Worm (Caenorhabditis elegans) whole organism, L4 larva: ENCODE results near the gene zyx-1.
A peak's percentile ranks its signal among the peaks of the same experiment; 100 is the strongest.

Experiments used
- D1046.2 ChIP-seq: fragments of 200-800 bp; sonication (Bioruptor generic); IDR thresholded peaks from 2 replicates; pipeline ENCODE4 v1.3.6; 2022; ENCODE audit warnings: missing genetic modification characterization, missing compliant biosample characterization
- F10B5.3 ChIP-seq: sonication (generic microtip); optimal IDR thresholded peaks from 2 replicates; lab custom pipeline; 2016; ENCODE audit warnings: mild to moderate bottlenecking, missing genetic modification characterization, missing compliant biosample characterization
- F37D6.2 ChIP-seq: sonication (generic microtip); optimal IDR thresholded peaks from 2 replicates; lab custom pipeline; 2016; ENCODE audit warnings: mild to moderate bottlenecking, missing genetic modification characterization, missing compliant biosample characterization
- F44E2.7 ChIP-seq: fragments of 200-800 bp; sonication (Bioruptor generic); IDR thresholded peaks from 2 replicates; pipeline ENCODE4 v2.1.2; 2022; ENCODE audit warnings: missing genetic modification characterization, missing compliant biosample characterization
- R02D3.7 ChIP-seq: fragments of 150-350 bp; sonication (generic microtip); optimal IDR thresholded peaks from 3 replicates; lab custom pipeline; 2014; ENCODE audit warnings: missing biosample characterization, missing genetic modification characterization
- T26A8.4 ChIP-seq: fragments of 200-800 bp; sonication (Bioruptor generic); IDR thresholded peaks from 2 replicates; pipeline ENCODE4 v1.3.6; 2022; ENCODE audit warnings: missing genetic modification characterization, missing compliant biosample characterization
- Y105C5A.15 ChIP-seq: fragments of 200-800 bp; sonication (Bioruptor generic); IDR thresholded peaks from 2 replicates; pipeline ENCODE4 v1.3.6; 2022; ENCODE audit warnings: missing genetic modification characterization, missing compliant biosample characterization
- Y48G9A.11 ChIP-seq: fragments of 200-800 bp; sonication (Bioruptor generic); IDR thresholded peaks from 2 replicates; pipeline ENCODE4 v1.3.6; 2022; ENCODE audit warnings: missing genetic modification reagents, missing genetic modification characterization, missing compliant biosample characterization
- Y5F2A.4 ChIP-seq: fragments of 200-800 bp; sonication (Bioruptor generic); optimal IDR thresholded peaks from 2 replicates; lab custom pipeline; 2018; ENCODE audit warnings: mild to moderate bottlenecking, missing genetic modification characterization, missing compliant biosample characterization
- aha-1 ChIP-seq: fragments of 150-350 bp; peaks from one replicate; lab custom pipeline; 2014; ENCODE audit warnings: missing biosample characterization, missing genetic modification characterization
- aly-2 ChIP-seq: sonication (generic microtip); optimal IDR thresholded peaks from 2 replicates; lab custom pipeline; 2018; ENCODE audit warnings: missing biosample characterization, missing genetic modification characterization
- attf-4 ChIP-seq: sonication (generic microtip); optimal IDR thresholded peaks from 3 replicates; lab custom pipeline; 2017; ENCODE audit warnings: missing biosample characterization, missing genetic modification characterization
- ceh-32 ChIP-seq: sonication (generic microtip); optimal IDR thresholded peaks from 2 replicates; lab custom pipeline; 2016; ENCODE audit warnings: mild to moderate bottlenecking, missing genetic modification characterization, missing compliant biosample characterization; ENCODE audit not compliant: poor library complexity
- dpl-1 ChIP-seq: fragments of 150-350 bp; optimal IDR thresholded peaks from 2 replicates; lab custom pipeline; 2014; ENCODE audit warnings: missing biosample characterization, missing genetic modification reagents, missing genetic modification characterization
- egl-27 ChIP-seq: sonication (generic microtip); optimal IDR thresholded peaks from 3 replicates; lab custom pipeline; 2017; ENCODE audit warnings: missing biosample characterization, missing genetic modification reagents, missing genetic modification characterization
- egl-43 ChIP-seq: fragments of 200-800 bp; sonication (Bioruptor generic); IDR thresholded peaks from 2 replicates; pipeline ENCODE4 v1.3.6; 2022; ENCODE audit warnings: missing genetic modification reagents, missing genetic modification characterization, missing compliant biosample characterization
- fkh-10 ChIP-seq: fragments of 150-350 bp; optimal IDR thresholded peaks from 2 replicates; lab custom pipeline; 2014; ENCODE audit warnings: missing biosample characterization, missing genetic modification reagents, missing genetic modification characterization
- gei-8 ChIP-seq: fragments of 200-800 bp; sonication (Bioruptor generic); optimal IDR thresholded peaks from 2 replicates; lab custom pipeline; 2018; ENCODE audit warnings: mild to moderate bottlenecking, missing genetic modification characterization, missing compliant biosample characterization
- jun-1 ChIP-seq: fragments of 150-350 bp; optimal IDR thresholded peaks from 2 replicates; lab custom pipeline; 2014; ENCODE audit warnings: missing biosample characterization, missing genetic modification reagents, missing genetic modification characterization
- lin-15B ChIP-seq: fragments of 150-350 bp; sonication (generic microtip); optimal IDR thresholded peaks from 3 replicates; lab custom pipeline; 2014; ENCODE audit warnings: missing biosample characterization, missing genetic modification characterization
- lin-29 ChIP-seq: fragments of 200-800 bp; sonication (Bioruptor generic); IDR thresholded peaks from 2 replicates; pipeline ENCODE4 v1.3.6; 2022; ENCODE audit warnings: missing genetic modification reagents, missing genetic modification characterization, missing compliant biosample characterization
- lin-38 ChIP-seq: fragments of 200-800 bp; sonication (Bioruptor generic); IDR thresholded peaks from 2 replicates; pipeline ENCODE4 v1.3.6; 2022; ENCODE audit warnings: missing genetic modification reagents, missing genetic modification characterization, missing compliant biosample characterization
- lin-39 ChIP-seq: fragments of 150-350 bp; optimal IDR thresholded peaks from 2 replicates; lab custom pipeline; 2014; ENCODE audit warnings: missing biosample characterization, missing genetic modification reagents, missing genetic modification characterization
- lir-3 ChIP-seq: sonication (generic microtip); optimal IDR thresholded peaks from 2 replicates; lab custom pipeline; 2016; ENCODE audit warnings: mild to moderate bottlenecking, missing genetic modification characterization, missing compliant biosample characterization
- lsy-2 ChIP-seq, 2 experiments: fragments of 150-350 bp in 1 of 2; sonication (generic microtip) in 1 of 2; optimal IDR thresholded peaks; 2 replicates each; lab custom pipeline; 2014 to 2017; ENCODE audit warnings: missing biosample characterization in 2 of 2, missing genetic modification characterization in 2 of 2
- nhr-237 ChIP-seq: sonication (generic microtip); optimal IDR thresholded peaks from 2 replicates; lab custom pipeline; 2017; ENCODE audit warnings: missing biosample characterization, missing genetic modification characterization
- nhr-28 ChIP-seq: fragments of 150-350 bp; optimal IDR thresholded peaks from 2 replicates; lab custom pipeline; 2014; ENCODE audit warnings: missing biosample characterization, missing genetic modification characterization
- nhr-42 ChIP-seq: fragments of 200-800 bp; sonication (Bioruptor generic); IDR thresholded peaks from 2 replicates; pipeline ENCODE4 v1.3.6; 2022; ENCODE audit warnings: missing genetic modification characterization, missing compliant biosample characterization
- nhr-6 ChIP-seq: fragments of 150-350 bp; optimal IDR thresholded peaks from 2 replicates; lab custom pipeline; 2014; ENCODE audit warnings: missing biosample characterization, missing genetic modification characterization
- nhr-76 ChIP-seq: fragments of 150-350 bp; optimal IDR thresholded peaks from 2 replicates; lab custom pipeline; 2014; ENCODE audit warnings: missing biosample characterization, missing genetic modification characterization
- pha-4 ChIP-seq, 2 experiments: fragments of 150-350 bp in 1 of 2; fragments of 200-800 bp in 1 of 2; sonication (Bioruptor generic) in 1 of 2; IDR thresholded peaks in 1 of 2; optimal IDR thresholded peaks in 1 of 2; 2 replicates each; pipeline versions ENCODE4 v1.3.6 to Lab custom; 2014 to 2022; ENCODE audit warnings: missing genetic modification characterization in 2 of 2, missing genetic modification reagents in 2 of 2, missing biosample characterization in 1 of 2, missing compliant biosample characterization in 1 of 2
- php-3 ChIP-seq: fragments of 200-800 bp; sonication (Bioruptor generic); IDR thresholded peaks from 2 replicates; pipeline ENCODE4 v1.3.6; 2022; ENCODE audit warnings: missing genetic modification reagents, missing genetic modification characterization, missing compliant biosample characterization
- set-16 ChIP-seq: fragments of 200-800 bp; sonication (Bioruptor generic); IDR thresholded peaks from 2 replicates; pipeline ENCODE4 v1.3.6; 2022; ENCODE audit warnings: missing genetic modification reagents, missing genetic modification characterization, missing compliant biosample characterization
- skn-1 ChIP-seq: fragments of 150-350 bp; optimal IDR thresholded peaks from 2 replicates; lab custom pipeline; 2014; ENCODE audit warnings: missing biosample characterization, missing genetic modification characterization
- unc-62 ChIP-seq, 3 experiments: fragments of 150-350 bp in 1 of 3; sonication (generic microtip); optimal IDR thresholded peaks in 2 of 3; peaks in 1 of 3; 1 replicate in 1 of 3; 2 replicates in 2 of 3; lab custom pipeline; 2014 to 2017; ENCODE audit warnings: missing biosample characterization in 3 of 3, missing genetic modification characterization in 3 of 3, missing genetic modification reagents in 3 of 3, missing genotype in 1 of 3

Gene zyx-1

ce11 chrII:13085951-13086350 is 29.2 kb downstream of the zyx-1 start:
- TF ChIP-seq unc-62 (GFP tag; optimal IDR thresholded peaks at IDR 0.05 in 1 of 2; lab: Kevin White, UChicago) (peak in 1 of 2 experiments; percentile 80), unc-62 (tag; optimal IDR thresholded peaks at IDR 0.05; lab: Kevin White, UChicago) (no peak), T26A8.4 (no peak), aha-1 (tag; lab: Kevin White, UChicago) (peak; percentile 92)

- TF ChIP-seq aly-2 (tag; lab: Kevin White, UChicago) (no peak), lir-3 (no peak), aha-1 (tag; lab: Kevin White, UChicago) (peak; percentile 21), nhr-237 (no peak), nhr-28 (tag; lab: Kevin White, UChicago) (peak; percentile 13), egl-27 (tag; lab: Kevin White, UChicago) (no peak)
These were observed 34.4 kb downstream of the zyx-1 start, which contains the start of gene Y81G3A.4 for ce11 chrII:13091123-13091522. Gene Y81G3A.4 (plus strand): TSS chrII:13091423.

- TF ChIP-seq skn-1 (tag; lab: Kevin White, UChicago) (no peak), unc-62 (GFP tag; optimal IDR thresholded peaks at IDR 0.05 in 1 of 2; lab: Kevin White, UChicago) (peak in 1 of 2 experiments; percentile 4), unc-62 (tag; optimal IDR thresholded peaks at IDR 0.05; lab: Kevin White, UChicago) (no peak), lin-15B (tag; lab: Kevin White, UChicago) (no peak), lin-39 (tag; lab: Kevin White, UChicago) (no peak), F10B5.3 (tag; lab: Kevin White, UChicago) (no peak), nhr-237 (no peak)
These were observed 35.1 kb downstream of the zyx-1 start for ce11 chrII:13091857-13092256.

- TF ChIP-seq ceh-32 (tag; lab: Kevin White, UChicago) (no peak), nhr-76 (tag; lab: Kevin White, UChicago) (no peak), egl-43 (GFP tag; lab: Robert Waterston, UW) (0 out of 2 replicates have a peak, but pooled peaks have one; percentile 27), set-16 (GFP tag; lab: Robert Waterston, UW) (peak; percentile 88)
These were observed 39.6 kb downstream of the zyx-1 start for ce11 chrII:13096345-13096744.

- peak in 1 of 2 experiments; percentile 35 for TF ChIP-seq unc-62 (GFP tag; optimal IDR thresholded peaks at IDR 0.05 in 1 of 2; lab: Kevin White, UChicago)
- TF ChIP-seq unc-62 (tag; optimal IDR thresholded peaks at IDR 0.05; lab: Kevin White, UChicago), result no peak
- TF ChIP-seq F37D6.2 (tag; lab: Kevin White, UChicago), result no peak
- TF ChIP-seq jun-1 (tag; lab: Kevin White, UChicago), result no peak
- no peak for TF ChIP-seq attf-4 (tag; lab: Kevin White, UChicago)
These were observed 41.5 kb downstream of the zyx-1 start, which contains the start of gene col-86 for ce11 chrII:13098175-13098574. Gene col-86 (minus strand): TSS chrII:13098275.

ce11 chrII:13107719-13108118 is 51.0 kb downstream of the zyx-1 start, which contains the start of gene pqn-32:
Gene pqn-32 (plus strand): TSS chrII:13108019.
- TF ChIP-seq F44E2.7 (GFP tag; lab: Robert Waterston, UW) (no peak), egl-43 (GFP tag; lab: Robert Waterston, UW) (0 out of 2 replicates have a peak, but pooled peaks have one; percentile 15)

- no peak for TF ChIP-seq nhr-6 (tag; lab: Kevin White, UChicago)
- TF ChIP-seq D1046.2, result no peak
- no peak for TF ChIP-seq nhr-42 (GFP tag; lab: Robert Waterston, UW)
- TF ChIP-seq unc-62 (GFP tag; optimal IDR thresholded peaks at IDR 0.05 in 1 of 2; lab: Kevin White, UChicago), result peak in 1 of 2 experiments; percentile 89
- no peak for TF ChIP-seq unc-62 (tag; optimal IDR thresholded peaks at IDR 0.05; lab: Kevin White, UChicago)
- TF ChIP-seq dpl-1, result no peak
These were observed 60.0 kb downstream of the zyx-1 start, which contains the start of gene rict-1 for ce11 chrII:13116710-13117109. Gene rict-1 (minus strand): TSS chrII:13116810.

- TF ChIP-seq pha-4 (GFP tag; IDR thresholded peaks at IDR 0.05; lab: Robert Waterston, UW) (no peak), pha-4 (tag; optimal IDR thresholded peaks at IDR 0.05; lab: Kevin White, UChicago) (no peak), php-3 (GFP tag; lab: Robert Waterston, UW) (no peak), Y105C5A.15 (GFP tag; lab: Robert Waterston, UW) (no peak), R02D3.7 (no peak), lin-38 (GFP tag; lab: Robert Waterston, UW) (peak; percentile 72), lin-15B (tag; lab: Kevin White, UChicago) (peak; percentile 8), lin-29 (GFP tag; lab: Robert Waterston, UW) (no peak), Y48G9A.11 (GFP tag; lab: Robert Waterston, UW) (peak; percentile 54), Y5F2A.4 (GFP tag; lab: Kevin White, UChicago) (no peak), attf-4 (tag; lab: Kevin White, UChicago) (no peak), lsy-2 (tag; optimal IDR thresholded peaks at IDR 0.05; lab: Kevin White, UChicago) (peak in 1 of 2 experiments; percentile 78), gei-8 (GFP tag; lab: Kevin White, UChicago) (no peak), fkh-10 (GFP tag; lab: Kevin White, UChicago) (peak; percentile 2), skn-1 (tag; lab: Kevin White, UChicago) (no peak), dpl-1 (peak; percentile 76), nhr-237 (no peak), F37D6.2 (tag; lab: Kevin White, UChicago) (peak; percentile 8)
These were observed 60.4 kb downstream of the zyx-1 start, which contains the start of gene gfm-1 for ce11 chrII:13117135-13117534. Gene gfm-1 (plus strand): TSS chrII:13117483.
